Worm (Caenorhabditis elegans): ENCODE data around the gene nas-12.

Gene nas-12

DNA sequence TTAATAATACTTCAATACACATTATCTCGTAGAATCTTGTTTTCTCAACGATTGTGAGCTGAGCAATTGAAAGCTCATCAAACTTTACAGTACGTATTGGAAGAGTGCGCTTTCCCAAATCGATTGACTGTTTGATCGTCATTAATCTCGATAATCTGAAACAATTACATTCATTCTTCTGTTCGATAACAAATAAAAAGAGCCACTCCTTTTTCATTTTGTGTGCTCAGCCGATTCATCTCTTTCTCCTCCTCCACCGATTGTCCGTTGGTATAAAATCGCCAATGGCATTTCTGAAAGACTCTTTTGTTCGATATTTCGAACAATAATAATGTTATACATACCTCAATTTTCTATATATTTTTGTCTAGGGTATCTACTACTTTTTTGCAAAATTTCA is at the start of gene nas-12:
Gene nas-12 (plus strand): TSS at position 301 of the 400 bp plus-strand sequence.
- TF ChIP-seq ceh-14 (tag; optimal IDR thresholded peaks at IDR 0.05) (no peak), unc-55 (GFP tag; optimal IDR thresholded peaks at IDR 0.05) (no peak), dmd-4 (tag; optimal IDR thresholded peaks at IDR 0.05; ENCODE audit: borderline replicate concordance) (no peak), ceh-2 (tag; optimal IDR thresholded peaks at IDR 0.05) (no peak), ceh-24 (tag; optimal IDR thresholded peaks at IDR 0.05) (no peak), pha-4 (tag; optimal IDR thresholded peaks at IDR 0.05) (no peak), hlh-8 (tag; optimal IDR thresholded peaks at IDR 0.05) (no peak), ref-2 (tag; optimal IDR thresholded peaks at IDR 0.05) (no peak), fax-1 (tag; optimal IDR thresholded peaks at IDR 0.05) (no peak), ceh-31 (tag; optimal IDR thresholded peaks at IDR 0.05) (no peak), pha-2 (tag; optimal IDR thresholded peaks at IDR 0.05) (no peak)

- TF ChIP-seq unc-42 (tag; optimal IDR thresholded peaks at IDR 0.05) (peak; percentile 24), elt-4 (tag; optimal IDR thresholded peaks at IDR 0.05) (no peak), ceh-18 (tag; optimal IDR thresholded peaks at IDR 0.05) (no peak), pag-3 (tag; optimal IDR thresholded peaks at IDR 0.05; ENCODE audit: borderline replicate concordance) (no peak), ttx-3 (tag; optimal IDR thresholded peaks at IDR 0.05) (no peak), ceh-2 (tag; optimal IDR thresholded peaks at IDR 0.05) (no peak), unc-55 (GFP tag; optimal IDR thresholded peaks at IDR 0.05) (no peak), unc-86 (tag; optimal IDR thresholded peaks at IDR 0.05) (no peak)
Observed at ce11 chrIV:10174328-10174727, 49.5 kb upstream of the nas-12 start, which contains the start of gene pxf-1. TSS of gene pxf-1 (minus strand) at chrIV:10174341.

DNA sequence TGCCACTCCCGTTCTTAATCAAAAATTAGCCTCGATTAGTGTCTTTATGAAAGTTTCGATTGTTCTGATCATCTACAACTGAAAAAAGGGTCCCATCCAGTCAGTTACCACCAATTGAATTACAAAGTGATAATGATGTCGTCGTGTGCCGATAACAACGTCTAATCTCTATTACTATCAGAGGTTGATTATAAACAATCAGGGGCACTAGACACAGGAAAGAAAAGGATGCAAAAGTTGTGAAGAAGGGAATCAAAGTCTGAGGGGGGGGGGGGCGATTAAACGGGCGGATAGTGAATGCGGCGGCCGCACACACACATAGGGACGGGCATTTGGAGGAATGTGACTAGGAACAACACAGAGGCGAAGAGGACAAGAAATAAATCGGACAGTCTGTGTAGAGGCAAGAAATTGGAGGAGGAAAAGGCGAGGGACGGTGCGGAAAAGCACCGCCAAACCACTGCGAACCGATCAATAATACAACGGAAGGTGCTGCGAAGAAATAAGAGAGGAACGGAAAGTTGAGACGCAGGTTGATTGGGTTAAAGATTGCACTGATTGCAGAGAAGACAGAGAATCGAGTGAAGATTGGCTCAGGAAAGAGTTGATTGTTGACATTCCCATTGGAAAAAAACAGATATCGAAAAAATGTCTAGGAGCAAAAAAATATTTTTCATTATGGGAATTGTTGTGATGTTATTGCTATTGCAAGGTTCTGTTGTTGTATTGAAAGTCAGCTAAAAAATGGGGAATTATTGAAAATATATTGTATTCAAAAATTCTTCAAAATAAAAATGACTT is 48.7 kb upstream of the nas-12 start:
- TF ChIP-seq hlh-30 (tag; optimal IDR thresholded peaks at IDR 0.05; ENCODE audit: insufficient read depth), result no peak
- TF ChIP-seq pha-2 (tag; optimal IDR thresholded peaks at IDR 0.05), result no peak
- TF ChIP-seq ceh-19 (GFP tag; optimal IDR thresholded peaks at IDR 0.05), result no peak
- TF ChIP-seq ref-2 (tag; optimal IDR thresholded peaks at IDR 0.05), result no peak
- TF ChIP-seq elt-2 (tag; optimal IDR thresholded peaks at IDR 0.05), result peak; percentile 92
- no peak for TF ChIP-seq nhr-232 (tag; optimal IDR thresholded peaks at IDR 0.05)
- no peak for TF ChIP-seq fkh-10 (GFP tag; optimal IDR thresholded peaks at IDR 0.05)
- TF ChIP-seq K09A11.1 (tag; optimal IDR thresholded peaks at IDR 0.05; ENCODE audit: insufficient read depth), result no peak
- no peak for TF ChIP-seq ceh-6 (GFP tag; optimal IDR thresholded peaks at IDR 0.05)
- no peak for TF ChIP-seq F13H6.1 (tag; optimal IDR thresholded peaks at IDR 0.05)
- peak; percentile 43 for TF ChIP-seq rnt-1 (tag; optimal IDR thresholded peaks at IDR 0.05)
- TF ChIP-seq ets-4 (tag; optimal IDR thresholded peaks at IDR 0.05), result no peak
- TF ChIP-seq dmd-4 (tag; optimal IDR thresholded peaks at IDR 0.05; ENCODE audit: borderline replicate concordance), result no peak
- TF ChIP-seq tbx-2 (tag; optimal IDR thresholded peaks at IDR 0.05), result peak; percentile 47
- peak; percentile 27 for TF ChIP-seq che-1 (tag; optimal IDR thresholded peaks at IDR 0.05)
- TF ChIP-seq eyg-1 (tag; optimal IDR thresholded peaks at IDR 0.05), result no peak
- no peak for TF ChIP-seq tbx-7 (tag; optimal IDR thresholded peaks at IDR 0.05)
- TF ChIP-seq C08G9.2 (tag; optimal IDR thresholded peaks at IDR 0.05), result peak; percentile 50
- TF ChIP-seq ceh-2 (tag; optimal IDR thresholded peaks at IDR 0.05), result no peak
- peak; percentile 1 for TF ChIP-seq ceh-31 (tag; optimal IDR thresholded peaks at IDR 0.05)
- no peak for TF ChIP-seq unc-86 (tag; optimal IDR thresholded peaks at IDR 0.05)
- peak; percentile 25 for TF ChIP-seq pqm-1 (tag; optimal IDR thresholded peaks at IDR 0.05)
- no peak for TF ChIP-seq pha-4 (tag; optimal IDR thresholded peaks at IDR 0.05)
- TF ChIP-seq syd-9 (tag; optimal IDR thresholded peaks at IDR 0.05), result peak; percentile 9
- TF ChIP-seq C38D4.7 (GFP tag; optimal IDR thresholded peaks at IDR 0.05), result no peak
- peak; percentile 39 for TF ChIP-seq nfya-1 (tag; optimal IDR thresholded peaks at IDR 0.05)
- no peak for TF ChIP-seq mec-3 (tag; optimal IDR thresholded peaks at IDR 0.05; ENCODE audit: borderline replicate concordance)
- no peak for TF ChIP-seq npax-4 (tag; optimal IDR thresholded peaks at IDR 0.05)
- no peak for TF ChIP-seq ceh-45 (GFP tag; IDR thresholded peaks at IDR 0.05)
- TF ChIP-seq pag-3 (tag; optimal IDR thresholded peaks at IDR 0.05; ENCODE audit: borderline replicate concordance), result no peak

All from whole organism, late embryonic.